Worm (Caenorhabditis elegans) whole organism, young adult: Measurements from ENCODE around the gene glrx-5.
A peak's percentile ranks its signal among the peaks of the same experiment; 100 is the strongest.
"Not testable (repeated sequence)": the region's sequence is repeated elsewhere in the genome, so short reads cannot be mapped to it uniquely, and the experiment has no call there.

Experiments
- B0336.3 ChIP-seq: fragments of 200-800 bp; sonication (Bioruptor generic); IDR thresholded peaks from 2 replicates; pipeline ENCODE4 v1.3.6; 2022; ENCODE audit warnings: missing genetic modification characterization, missing compliant biosample characterization
- C17E4.6 ChIP-seq: fragments of 200-800 bp; sonication (Bioruptor generic); IDR thresholded peaks from 2 replicates; pipeline ENCODE4 v1.3.6; 2022; ENCODE audit warnings: missing genetic modification reagents, missing genetic modification characterization, missing compliant biosample characterization
- D2030.7 ChIP-seq: fragments of 200-800 bp; sonication (Bioruptor generic); IDR thresholded peaks from 2 replicates; pipeline ENCODE4 v1.3.6; 2022; ENCODE audit warnings: missing genetic modification reagents, missing genetic modification characterization, missing compliant biosample characterization
- F33H1.4 ChIP-seq: fragments of 200-800 bp; sonication (Bioruptor generic); IDR thresholded peaks from 2 replicates; pipeline ENCODE4 v1.3.6; 2022; ENCODE audit warnings: missing genetic modification reagents, missing genetic modification characterization, missing compliant biosample characterization
- F52B5.7 ChIP-seq: sonication (generic microtip); optimal IDR thresholded peaks from 2 replicates; lab custom pipeline; 2016; ENCODE audit warnings: mild to moderate bottlenecking, missing genetic modification characterization, missing compliant biosample characterization
- T07F8.4 ChIP-seq: sonication (generic microtip); optimal IDR thresholded peaks from 2 replicates; lab custom pipeline; 2016; ENCODE audit warnings: mild to moderate bottlenecking, missing genetic modification characterization, moderate library complexity, missing compliant biosample characterization
- Y79H2A.3 ChIP-seq: fragments of 200-800 bp; sonication (Bioruptor generic); conservative IDR thresholded peaks from 2 replicates; pipeline ENCODE4 v1.3.6; 2022; ENCODE audit warnings: missing genetic modification reagents, missing genetic modification characterization, missing compliant biosample characterization
- attf-6 ChIP-seq: fragments of 200-800 bp; sonication (Bioruptor generic); IDR thresholded peaks from 2 replicates; pipeline ENCODE4 v1.3.6; 2022; ENCODE audit warnings: missing genetic modification reagents, missing genetic modification characterization, missing compliant biosample characterization
- cebp-1 ChIP-seq, 2 experiments: fragments of 200-800 bp in 1 of 2; sonication (Bioruptor generic) in 1 of 2; sonication (generic microtip) in 1 of 2; IDR thresholded peaks in 1 of 2; optimal IDR thresholded peaks in 1 of 2; 2 replicates each; pipeline versions ENCODE4 v1.3.6 to Lab custom; 2017 to 2022; ENCODE audit warnings: missing compliant biosample characterization in 2 of 2, missing genetic modification characterization in 2 of 2, mild to moderate bottlenecking in 1 of 2, missing genetic modification reagents in 1 of 2, moderate library complexity in 1 of 2
- ceh-79 ChIP-seq: sonication (generic microtip); optimal IDR thresholded peaks from 2 replicates; lab custom pipeline; 2017; ENCODE audit warnings: mild to moderate bottlenecking, missing genetic modification characterization, missing compliant biosample characterization
- ceh-91 ChIP-seq: fragments of 200-800 bp; sonication (Bioruptor generic); IDR thresholded peaks from 2 replicates; pipeline ENCODE4 v1.3.6; 2022; ENCODE audit warnings: missing genetic modification reagents, missing genetic modification characterization, missing compliant biosample characterization
- dox-1 ChIP-seq: fragments of 200-800 bp; sonication (Bioruptor generic); IDR thresholded peaks from 2 replicates; pipeline ENCODE4 v1.3.6; 2022; ENCODE audit warnings: missing genetic modification reagents, missing genetic modification characterization, missing compliant biosample characterization
- dpl-1 ChIP-seq: fragments of 150-350 bp; optimal IDR thresholded peaks from 2 replicates; lab custom pipeline; 2014; ENCODE audit warnings: missing biosample characterization, missing genetic modification reagents, missing genetic modification characterization
- efl-1 ChIP-seq: fragments of 150-350 bp; optimal IDR thresholded peaks from 2 replicates; lab custom pipeline; 2014; ENCODE audit warnings: missing biosample characterization, missing genetic modification reagents, missing genetic modification characterization
- egl-18 ChIP-seq: fragments of 200-800 bp; sonication (Bioruptor generic); IDR thresholded peaks from 2 replicates; pipeline ENCODE4 v1.3.6; 2022; ENCODE audit warnings: missing genetic modification reagents, missing genetic modification characterization, missing compliant biosample characterization
- egrh-3 ChIP-seq: fragments of 200-800 bp; sonication (Bioruptor generic); IDR thresholded peaks from 2 replicates; pipeline ENCODE4 v1.3.6; 2022; ENCODE audit warnings: missing genetic modification reagents, missing genetic modification characterization, missing compliant biosample characterization
- ekl-4 ChIP-seq: fragments of 200-800 bp; sonication (Bioruptor generic); IDR thresholded peaks from 2 replicates; pipeline ENCODE4 v1.3.6; 2022; ENCODE audit warnings: missing genetic modification reagents, missing genetic modification characterization, missing compliant biosample characterization
- hmg-1.2 ChIP-seq: fragments of 200-800 bp; sonication (Bioruptor generic); IDR thresholded peaks from 2 replicates; pipeline ENCODE4 v1.3.6; 2022; ENCODE audit warnings: missing genetic modification reagents, missing genetic modification characterization, missing compliant biosample characterization
- lin-35 ChIP-seq, 3 experiments: fragments of 150-350 bp in 2 of 3; sonication (generic microtip) in 1 of 3; optimal IDR thresholded peaks; 2 replicates each; lab custom pipeline; 2014 to 2018; ENCODE audit warnings: missing biosample characterization in 3 of 3, missing genetic modification characterization in 3 of 3, missing genetic modification reagents in 3 of 3
- lin-54 ChIP-seq: fragments of 200-800 bp; sonication (Bioruptor generic); optimal IDR thresholded peaks from 2 replicates; lab custom pipeline; 2018; ENCODE audit warnings: mild to moderate bottlenecking, missing genetic modification characterization, missing compliant biosample characterization
- lsy-27 ChIP-seq: sonication (generic microtip); optimal IDR thresholded peaks from 2 replicates; lab custom pipeline; 2017; ENCODE audit warnings: missing genetic modification characterization, mild to moderate bottlenecking, missing compliant biosample characterization, antibody characterized with exemption, missing genotype, borderline replicate concordance; ENCODE audit not compliant: insufficient read depth
- madf-10 ChIP-seq: sonication (generic microtip); optimal IDR thresholded peaks from 2 replicates; lab custom pipeline; 2016; ENCODE audit warnings: mild to moderate bottlenecking, missing genetic modification characterization, missing compliant biosample characterization
- madf-6 ChIP-seq: fragments of 200-800 bp; sonication (Bioruptor generic); IDR thresholded peaks from 2 replicates; pipeline ENCODE4 v1.3.6; 2022; ENCODE audit warnings: missing genetic modification reagents, missing genetic modification characterization, missing compliant biosample characterization
- mcd-1 ChIP-seq: fragments of 200-800 bp; sonication (Bioruptor generic); IDR thresholded peaks from 2 replicates; pipeline ENCODE4 v1.3.6; 2022; ENCODE audit warnings: missing genetic modification reagents, missing genetic modification characterization, missing compliant biosample characterization
- nfya-1 ChIP-seq: sonication (generic microtip); optimal IDR thresholded peaks from 2 replicates; lab custom pipeline; 2017; ENCODE audit warnings: antibody characterized with exemption, missing compliant biosample characterization, missing genetic modification characterization, borderline replicate concordance; ENCODE audit not compliant: insufficient read depth
- nhr-27 ChIP-seq: fragments of 200-800 bp; sonication (Bioruptor generic); optimal IDR thresholded peaks from 2 replicates; lab custom pipeline; 2018; ENCODE audit warnings: mild to moderate bottlenecking, missing genetic modification characterization, moderate library complexity, missing compliant biosample characterization
- nhr-90 ChIP-seq: sonication (generic microtip); optimal IDR thresholded peaks from 2 replicates; lab custom pipeline; 2016; ENCODE audit warnings: missing genotype, mild to moderate bottlenecking, missing genetic modification characterization, missing compliant biosample characterization
- pbrm-1 ChIP-seq: fragments of 200-800 bp; sonication (Bioruptor generic); IDR thresholded peaks from 2 replicates; pipeline ENCODE4 v1.3.6; 2022; ENCODE audit warnings: missing genetic modification reagents, missing genetic modification characterization, missing compliant biosample characterization
- zfh-2 ChIP-seq: fragments of 200-800 bp; sonication (Bioruptor generic); conservative IDR thresholded peaks from 2 replicates; pipeline ENCODE4 v1.3.6; 2022; ENCODE audit warnings: missing genetic modification reagents, missing genetic modification characterization, missing compliant biosample characterization
- ztf-28 ChIP-seq: fragments of 200-800 bp; sonication (Bioruptor generic); IDR thresholded peaks from 2 replicates; pipeline ENCODE4 v1.3.6; 2022; ENCODE audit warnings: missing genetic modification reagents, missing genetic modification characterization, missing compliant biosample characterization
- ztf-3 ChIP-seq: fragments of 200-800 bp; sonication (Bioruptor generic); optimal IDR thresholded peaks from 2 replicates; lab custom pipeline; 2018; ENCODE audit warnings: mild to moderate bottlenecking, missing genetic modification characterization, missing compliant biosample characterization

Gene glrx-5

ce11 chrIII:12383709-12384108, 10.1 kb upstream of the glrx-5 start, which contains the start of gene Y49E10.4:
TSS of gene Y49E10.4 (minus strand) at chrIII:12383809.
- TF ChIP-seq pbrm-1 (GFP tag; lab: Robert Waterston, UW); nhr-27 (tag; lab: Kevin White, UChicago); ekl-4 (GFP tag; lab: Robert Waterston, UW): not testable (repeated sequence)

ce11 chrIII:12382799-12383198, 9.1 kb upstream of the glrx-5 start:
- TF ChIP-seq D2030.7 (GFP tag; lab: Robert Waterston, UW) (peak; percentile 31), mcd-1 (GFP tag; lab: Robert Waterston, UW) (peak; percentile 83), hmg-1.2 (GFP tag; lab: Robert Waterston, UW) (peak; percentile 50), egrh-3 (0 out of 2 replicates have a peak, but pooled peaks have one; percentile 12), F33H1.4 (GFP tag; lab: Robert Waterston, UW) (0 out of 2 replicates have a peak, but pooled peaks have one; percentile 27), madf-6 (peak; percentile 55; the same call in 1 of the 2 replicates), ceh-91 (GFP tag; lab: Robert Waterston, UW) (0 out of 2 replicates have a peak, but pooled peaks have one; percentile 38)

DNA sequence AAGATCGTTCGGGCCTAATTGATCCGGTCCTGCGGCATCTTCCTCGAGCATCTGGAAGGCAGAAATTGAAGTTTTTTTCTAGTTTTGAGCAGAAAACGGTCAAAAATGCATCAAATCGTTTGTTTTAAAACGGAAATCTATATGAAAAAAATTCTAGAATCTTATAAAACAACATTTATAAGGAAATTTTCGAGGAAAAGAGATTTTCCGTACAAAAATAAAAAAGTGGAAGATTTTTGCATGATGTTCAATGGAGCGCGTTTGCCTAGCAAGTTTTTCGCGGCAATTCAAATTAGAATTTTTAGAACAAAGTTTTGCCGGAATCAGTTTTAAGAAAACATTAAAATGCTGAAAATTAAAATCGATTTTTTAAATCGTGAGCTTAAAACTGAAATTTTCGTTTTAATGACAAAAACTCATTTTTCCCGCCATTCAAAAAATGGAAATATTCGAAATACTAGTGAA, 3.6 kb upstream of the glrx-5 start, which contains the start of gene pph-4.2:
TSS of gene pph-4.2 (minus strand) at position 51 of the 465 bp plus-strand sequence.
- TF ChIP-seq dox-1 (GFP tag; lab: Robert Waterston, UW) (no peak), mcd-1 (GFP tag; lab: Robert Waterston, UW) (peak; percentile 84), dpl-1 (GFP tag; lab: Kevin White, UChicago) (peak; percentile 41), efl-1 (peak; percentile 59), lin-54 (GFP tag; lab: Kevin White, UChicago) (peak; percentile 81), lin-35 (GFP tag; optimal IDR thresholded peaks at IDR 0.05; lab: Kevin White, UChicago) (peak in 1 of 3 experiments; percentile 81)

DNA sequence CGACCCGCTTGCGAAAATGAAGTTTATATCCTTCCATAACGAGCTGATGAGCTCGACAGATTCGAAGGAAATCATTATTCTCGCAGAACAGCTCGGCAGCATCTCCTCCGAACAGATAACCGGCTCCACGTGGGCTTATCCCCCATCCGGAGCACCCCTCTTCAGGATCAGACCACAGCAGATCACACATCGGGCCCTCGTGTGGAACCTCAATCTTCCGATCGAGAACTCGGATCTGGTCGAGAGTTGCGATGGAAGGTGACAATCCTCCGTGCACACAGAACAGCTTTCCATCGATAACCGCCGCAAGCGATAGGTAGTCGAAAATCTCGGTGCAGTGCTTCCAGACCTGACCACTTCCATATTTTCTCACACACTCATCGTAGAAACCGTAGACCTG, 2.0 kb upstream of the glrx-5 start:
- TF ChIP-seq zfh-2 (GFP tag; lab: Robert Waterston, UW): peak; percentile 62
- no peak for TF ChIP-seq egl-18 (GFP tag; lab: Robert Waterston, UW)

DNA sequence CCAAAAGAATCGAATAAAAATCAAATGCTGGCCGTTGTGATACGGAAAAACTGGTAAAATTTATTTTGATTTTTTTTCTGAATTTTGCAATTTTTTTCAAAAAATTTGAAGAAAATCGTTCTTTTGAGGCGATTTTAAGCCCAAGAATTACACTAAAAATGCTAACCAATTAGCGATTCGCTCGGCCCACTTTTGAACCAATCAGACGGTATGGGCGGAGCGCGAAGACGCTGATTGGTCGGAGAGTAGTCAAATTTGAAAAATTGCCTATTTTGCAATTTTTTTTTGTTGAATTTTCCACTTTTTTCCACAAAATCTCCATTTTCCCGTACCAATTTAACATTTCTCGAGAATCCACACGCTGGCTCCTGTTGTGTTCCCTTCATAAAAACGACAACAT, 351 bp downstream of the glrx-5 start:
- no peak for TF ChIP-seq C17E4.6 (GFP tag; lab: Robert Waterston, UW)
- TF ChIP-seq madf-10: no peak
- TF ChIP-seq lsy-27 (tag; lab: Kevin White, UChicago): no peak
- no peak for TF ChIP-seq cebp-1 (GFP tag; IDR thresholded peaks at IDR 0.05; lab: Robert Waterston, UW)
- TF ChIP-seq cebp-1 (tag; optimal IDR thresholded peaks at IDR 0.05; lab: Kevin White, UChicago): no peak
- no peak for TF ChIP-seq ceh-79 (tag; lab: Kevin White, UChicago)
- no peak for TF ChIP-seq ztf-28 (GFP tag; lab: Robert Waterston, UW)
- TF ChIP-seq nfya-1: no peak
- no peak for TF ChIP-seq attf-6
- no peak for TF ChIP-seq T07F8.4
- TF ChIP-seq F52B5.7 (tag; lab: Kevin White, UChicago): no peak
- TF ChIP-seq nhr-90: no peak
- TF ChIP-seq Y79H2A.3 (GFP tag; lab: Robert Waterston, UW): no peak
- TF ChIP-seq ztf-3: no peak
- no peak for TF ChIP-seq B0336.3 (GFP tag; lab: Robert Waterston, UW)
